Fruit fly (Drosophila melanogaster): ENCODE data around the gene Pka-C3.
A peak's percentile ranks its signal among the peaks of the same experiment; 100 is the strongest.

Pka-C3 gene

DNA sequence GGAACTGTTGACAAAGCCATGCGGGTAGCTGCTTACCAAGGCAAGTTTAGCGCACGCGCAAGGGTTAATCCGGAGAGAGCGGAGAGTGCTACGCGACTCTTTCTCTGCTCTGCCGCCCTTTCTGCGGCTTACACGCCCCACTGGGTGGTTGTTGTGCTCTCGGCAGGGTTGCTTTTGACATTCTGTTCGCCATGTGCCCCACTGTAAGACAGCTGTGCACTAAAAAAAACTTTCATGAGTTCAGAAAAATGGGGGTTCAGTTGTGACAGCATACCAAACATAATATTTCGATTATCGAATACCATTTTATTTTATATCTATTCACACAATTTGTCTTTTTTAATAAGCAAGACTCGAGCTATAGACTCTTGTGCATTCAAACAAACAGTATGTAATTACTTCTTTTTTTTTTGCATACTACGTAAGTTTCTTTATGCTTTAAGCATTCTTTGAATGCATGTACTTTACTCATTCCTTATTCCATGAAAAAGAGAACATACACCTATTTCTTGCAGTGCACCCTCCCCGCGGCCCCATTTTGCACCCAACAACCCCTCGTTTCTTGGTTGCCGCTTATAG lies 33.5 kb downstream of the Pka-C3 start:
- TF ChIP-seq CTCF (optimal IDR thresholded peaks at IDR 0.05): no peak
- TF ChIP-seq CG8478 (optimal IDR thresholded peaks at IDR 0.05): no peak

DNA sequence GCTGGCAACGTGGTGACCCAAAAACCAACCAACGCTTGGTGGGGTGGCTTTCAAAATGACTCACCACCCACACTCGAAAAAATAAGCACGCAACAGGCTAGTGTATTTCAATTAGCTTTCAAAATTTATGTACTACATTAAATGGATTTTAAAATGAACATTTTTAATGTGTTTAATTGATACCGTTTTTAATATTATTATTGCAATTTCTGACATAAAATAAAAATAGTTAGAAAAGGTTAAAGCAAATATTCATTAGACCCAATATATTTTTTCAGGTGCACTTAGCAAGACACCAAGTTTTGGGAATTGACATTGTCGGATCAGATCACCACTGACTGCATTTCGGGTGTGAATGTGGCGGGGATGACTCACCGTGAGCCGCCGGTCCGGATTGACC lies 48.3 kb downstream of the Pka-C3 start:
- TF ChIP-seq CG8478 (optimal IDR thresholded peaks at IDR 0.05): no peak
- TF ChIP-seq CTCF (optimal IDR thresholded peaks at IDR 0.05): no peak

DNA sequence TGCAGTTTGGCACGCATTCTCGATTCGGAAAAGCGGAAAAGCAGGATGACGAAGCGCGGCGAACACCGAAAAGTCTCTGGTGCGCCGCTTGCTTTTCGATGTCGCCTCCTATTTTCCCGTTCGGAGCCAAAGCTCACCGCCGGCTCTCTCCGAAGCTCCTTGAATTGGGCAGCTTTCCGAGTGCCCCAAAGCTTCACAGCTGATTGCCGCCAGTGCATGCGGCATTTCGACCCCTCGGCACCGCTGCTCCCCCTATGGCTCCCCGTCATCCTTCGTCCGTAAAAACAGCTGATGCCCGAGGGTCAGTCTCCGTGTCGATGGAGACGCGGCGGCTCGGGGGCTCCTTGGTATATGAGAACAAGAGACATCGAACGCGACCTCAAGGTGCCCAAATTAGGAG lies 55.6 kb downstream of the Pka-C3 start, which contains the start of gene pHCl-1:
pHCl-1 (minus strand) TSS at position 78 of the 400 bp plus-strand sequence.
- TF ChIP-seq CG8478 (optimal IDR thresholded peaks at IDR 0.05) (no peak), CTCF (optimal IDR thresholded peaks at IDR 0.05) (no peak)

DNA sequence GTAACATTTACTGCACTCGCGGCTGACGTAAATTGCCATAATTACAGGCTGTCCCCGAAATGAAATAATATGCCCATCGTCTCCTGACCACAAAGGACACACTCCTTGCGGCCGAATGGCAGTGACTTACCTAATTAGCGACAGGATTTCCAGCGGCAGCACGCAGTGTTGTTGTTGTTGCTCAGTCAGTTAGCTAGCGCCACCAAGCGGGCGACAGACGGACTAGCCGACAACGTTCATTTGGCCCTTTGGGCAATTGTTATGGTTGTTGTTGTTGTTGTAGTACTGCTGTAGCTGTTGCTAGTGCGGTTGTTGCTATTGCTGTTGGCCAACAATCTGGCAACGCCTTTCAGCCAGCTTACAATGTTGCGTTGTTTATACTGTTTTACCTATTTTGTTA lies 61.1 kb downstream of the Pka-C3 start:
- no peak for TF ChIP-seq CG8478 (optimal IDR thresholded peaks at IDR 0.05)
- peak; percentile 73 to 88 for TF ChIP-seq CTCF (optimal IDR thresholded peaks at IDR 0.05)

DNA sequence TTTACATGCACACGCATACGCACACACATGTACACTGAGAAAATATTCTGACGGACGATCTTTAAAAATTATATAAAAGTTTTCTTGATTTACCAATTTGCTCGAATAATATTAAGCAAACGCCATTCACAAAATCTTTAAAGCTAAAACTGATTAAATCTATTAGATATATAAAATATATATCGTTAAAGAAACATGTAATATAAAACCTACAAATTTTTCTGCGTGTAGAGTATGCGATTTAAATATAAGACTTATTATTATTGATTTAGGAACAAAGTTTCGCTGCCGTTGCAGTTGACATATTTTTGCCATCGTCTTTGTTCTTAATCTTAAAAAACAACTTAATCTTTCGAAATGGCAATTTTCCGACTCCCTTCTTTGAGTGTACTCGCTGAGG lies 77.1 kb downstream of the Pka-C3 start:
- no peak for TF ChIP-seq CG8478 (optimal IDR thresholded peaks at IDR 0.05)
- no peak for TF ChIP-seq CTCF (optimal IDR thresholded peaks at IDR 0.05)
